Worm (Caenorhabditis elegans) whole organism, L3 larva: ENCODE data around the gene srsx-5.

Source experiments
- aly-2 ChIP-seq: fragments of 150-350 bp; optimal IDR thresholded peaks from 2 replicates; lab custom pipeline; 2014; ENCODE audit warnings: missing biosample characterization, missing genetic modification characterization
- ceh-16 ChIP-seq: sonication (generic microtip); optimal IDR thresholded peaks from 2 replicates; lab custom pipeline; 2017; ENCODE audit warnings: missing biosample characterization, missing genetic modification characterization
- fkh-2 ChIP-seq: fragments of 150-350 bp; optimal IDR thresholded peaks from 2 replicates; lab custom pipeline; 2014; ENCODE audit warnings: missing biosample characterization, missing genetic modification reagents, missing genetic modification characterization
- nhr-23 ChIP-seq: fragments of 150-350 bp; optimal IDR thresholded peaks from 2 replicates; lab custom pipeline; 2014; ENCODE audit warnings: missing biosample characterization, missing genetic modification reagents, missing genetic modification characterization
- nhr-237 ChIP-seq: fragments of 150-350 bp; optimal IDR thresholded peaks from 2 replicates; lab custom pipeline; 2014; ENCODE audit warnings: missing biosample characterization, missing genetic modification characterization
- nhr-76 ChIP-seq: fragments of 150-350 bp; sonication (generic microtip); optimal IDR thresholded peaks from 5 replicates; lab custom pipeline; 2014; ENCODE audit warnings: missing biosample characterization, missing genetic modification characterization
- snpc-4 ChIP-seq: fragments of 150-350 bp; optimal IDR thresholded peaks from 2 replicates; lab custom pipeline; 2014; ENCODE audit warnings: missing biosample characterization, missing genetic modification characterization
- unc-39 ChIP-seq: sonication (generic microtip); optimal IDR thresholded peaks from 4 replicates; lab custom pipeline; 2017; ENCODE audit warnings: missing biosample characterization, missing genetic modification characterization
- unc-62 ChIP-seq: fragments of 150-350 bp; sonication (generic microtip); optimal IDR thresholded peaks from 4 replicates; lab custom pipeline; 2014; ENCODE audit warnings: missing biosample characterization, missing genetic modification reagents, missing genetic modification characterization
- zag-1 ChIP-seq: fragments of 150-350 bp; optimal IDR thresholded peaks from 2 replicates; lab custom pipeline; 2014; ENCODE audit warnings: missing biosample characterization, missing genetic modification characterization

DNA sequence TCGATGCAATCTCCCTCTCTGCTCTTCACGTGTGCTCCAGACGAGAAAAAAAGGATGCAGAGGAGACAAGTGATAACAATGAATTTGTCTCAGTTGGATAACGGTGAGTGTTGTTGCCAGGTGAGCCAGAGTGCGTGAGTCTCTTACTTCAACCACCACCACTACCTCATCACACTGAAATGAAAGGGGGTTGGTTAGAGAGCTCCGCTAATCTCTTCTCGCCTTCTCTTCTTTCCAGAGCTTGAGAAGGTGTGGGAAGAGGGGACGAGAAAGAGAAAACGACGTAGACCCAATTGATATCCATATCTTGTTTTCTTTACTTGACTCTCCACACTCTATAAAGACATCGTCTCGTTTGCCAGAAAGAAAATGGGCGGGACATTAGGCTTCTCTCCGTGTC is 42.6 kb downstream of the srsx-5 start:
- TF ChIP-seq fkh-2 (tag; lab: Kevin White, UChicago), result no peak
- no peak for TF ChIP-seq unc-39
- no peak for TF ChIP-seq aly-2 (tag; lab: Kevin White, UChicago)
- TF ChIP-seq nhr-237 (tag; lab: Kevin White, UChicago), result no peak
- TF ChIP-seq nhr-23 (tag; lab: Kevin White, UChicago), result no peak
- TF ChIP-seq snpc-4 (tag; lab: Kevin White, UChicago), result no peak
- TF ChIP-seq unc-62 (GFP tag; lab: Kevin White, UChicago), result no peak
- no peak for TF ChIP-seq ceh-16 (tag; lab: Kevin White, UChicago)
- TF ChIP-seq zag-1 (tag; lab: Kevin White, UChicago), result no peak
- TF ChIP-seq nhr-76 (tag; lab: Kevin White, UChicago), result no peak
